Fruit fly (Drosophila melanogaster) whole organism, embryonic: Measurements from ENCODE around the gene Hpr1.

Source experiments
- Bgb ChIP-seq: fragments of 200-800 bp; sonication (Bioruptor generic); IDR thresholded peaks from 2 replicates; pipeline ENCODE4 v1.3.6; 2022; ENCODE audit warnings: missing biosample characterization, missing genetic modification characterization; ENCODE audit not compliant: partially characterized antibody
- CG10209 ChIP-seq: fragments of 200-800 bp; sonication (Bioruptor generic); optimal IDR thresholded peaks from 3 replicates; lab custom pipeline; 2017; ENCODE audit warnings: missing biosample characterization, mild to moderate bottlenecking, missing genetic modification characterization, missing genetic modification reagents
- CG10267 ChIP-seq: fragments of 200-800 bp; sonication (Bioruptor generic); optimal IDR thresholded peaks from 2 replicates; lab custom pipeline; 2018; ENCODE audit warnings: missing biosample characterization, mild to moderate bottlenecking, missing genetic modification characterization, moderate library complexity
- CG1233 ChIP-seq: fragments of 200-800 bp; sonication (Bioruptor generic); optimal IDR thresholded peaks from 4 replicates; lab custom pipeline; 2018; ENCODE audit warnings: missing biosample characterization, mild to moderate bottlenecking, missing genetic modification characterization
- CG13123 ChIP-seq: fragments of 200-800 bp; sonication (Bioruptor generic); optimal IDR thresholded peaks from 2 replicates; lab custom pipeline; 2016; ENCODE audit warnings: missing biosample characterization, missing genetic modification characterization
- CG17186 ChIP-seq: fragments of 200-800 bp; sonication (Bioruptor generic); optimal IDR thresholded peaks from 3 replicates; lab custom pipeline; 2017; ENCODE audit warnings: missing biosample characterization, missing genetic modification reagents, missing genetic modification characterization
- CG17385 ChIP-seq: fragments of 200-800 bp; sonication (Bioruptor generic); optimal IDR thresholded peaks from 3 replicates; lab custom pipeline; 2018; ENCODE audit warnings: missing biosample characterization, mild to moderate bottlenecking, missing genetic modification characterization
- CG18011 ChIP-seq: fragments of 200-800 bp; sonication (Bioruptor generic); optimal IDR thresholded peaks from 2 replicates; lab custom pipeline; 2017; ENCODE audit warnings: missing biosample characterization, missing genetic modification characterization, mild to moderate bottlenecking, moderate library complexity, missing genotype
- CG2116 ChIP-seq: fragments of 200-800 bp; sonication (Bioruptor generic); optimal IDR thresholded peaks from 3 replicates; lab custom pipeline; 2018; ENCODE audit warnings: missing biosample characterization, mild to moderate bottlenecking, missing genetic modification characterization
- CG2199 ChIP-seq: fragments of 200-800 bp; sonication (Bioruptor generic); IDR thresholded peaks from 3 replicates; pipeline ENCODE4 v1.3.6; 2022; ENCODE audit warnings: missing biosample characterization, missing genetic modification characterization
- CG3847 ChIP-seq: fragments of 200-800 bp; sonication (Bioruptor generic); IDR thresholded peaks from 2 replicates; pipeline ENCODE4 v1.3.6; 2022; ENCODE audit warnings: missing biosample characterization, missing genetic modification characterization
- CG3995 ChIP-seq: fragments of 200-800 bp; sonication (Bioruptor generic); optimal IDR thresholded peaks from 3 replicates; lab custom pipeline; 2016; ENCODE audit warnings: missing biosample characterization, missing genetic modification characterization
- CG4854 ChIP-seq: fragments of 200-800 bp; sonication (Bioruptor generic); optimal IDR thresholded peaks from 2 replicates; lab custom pipeline; 2016; ENCODE audit warnings: missing biosample characterization, missing genetic modification characterization, inconsistent platforms
- CG7372 ChIP-seq: fragments of 200-800 bp; sonication (Bioruptor generic); IDR thresholded peaks from 2 replicates; pipeline ENCODE4 v1.3.6; 2022; ENCODE audit warnings: missing biosample characterization, missing genetic modification characterization
- CG8359 ChIP-seq: fragments of 200-800 bp; sonication (Bioruptor generic); optimal IDR thresholded peaks from 2 replicates; lab custom pipeline; 2017; ENCODE audit warnings: missing biosample characterization, mild to moderate bottlenecking, missing genetic modification characterization, borderline replicate concordance
- CG9609 ChIP-seq: fragments of 200-800 bp; sonication (Bioruptor generic); optimal IDR thresholded peaks from 3 replicates; lab custom pipeline; 2016; ENCODE audit warnings: missing biosample characterization, missing genetic modification characterization
- CrebB ChIP-seq: fragments of 200-800 bp; sonication (Bioruptor generic); optimal IDR thresholded peaks from 3 replicates; lab custom pipeline; 2018; ENCODE audit warnings: missing biosample characterization, mild to moderate bottlenecking, missing genetic modification characterization
- Doc2 ChIP-seq: fragments of 200-800 bp; sonication (Bioruptor generic); IDR thresholded peaks from 2 replicates; pipeline ENCODE4 v1.3.6; 2022; ENCODE audit warnings: missing biosample characterization, missing genetic modification characterization
- Elba2 ChIP-seq: fragments of 200-800 bp; sonication (Bioruptor generic); optimal IDR thresholded peaks from 3 replicates; lab custom pipeline; 2016; ENCODE audit warnings: missing biosample characterization, missing genetic modification characterization
- Hmr ChIP-seq: fragments of 200-800 bp; sonication (Bioruptor generic); optimal IDR thresholded peaks from 3 replicates; lab custom pipeline; 2017; ENCODE audit warnings: mild to moderate bottlenecking, missing biosample characterization, missing genetic modification reagents, missing genetic modification characterization
- Kr ChIP-seq: fragments of 200-800 bp; sonication (Bioruptor generic); optimal IDR thresholded peaks from 2 replicates; lab custom pipeline; 2017; ENCODE audit warnings: missing biosample characterization, mild to moderate bottlenecking, missing genetic modification characterization
- MESR4 ChIP-seq: fragments of 200-800 bp; sonication (Bioruptor generic); optimal IDR thresholded peaks from 2 replicates; lab custom pipeline; 2018; ENCODE audit warnings: missing biosample characterization, mild to moderate bottlenecking, missing genetic modification characterization, moderate library complexity
- Myb ChIP-seq: fragments of 200-800 bp; sonication (Bioruptor generic); optimal IDR thresholded peaks from 2 replicates; lab custom pipeline; 2016; ENCODE audit warnings: missing biosample characterization, missing genetic modification characterization
- Neu2 ChIP-seq: fragments of 200-800 bp; sonication (Bioruptor generic); optimal IDR thresholded peaks from 3 replicates; lab custom pipeline; 2016; ENCODE audit warnings: missing biosample characterization, missing genetic modification characterization, borderline replicate concordance
- Optix ChIP-seq: fragments of 200-800 bp; sonication (Bioruptor generic); IDR thresholded peaks from 3 replicates; pipeline ENCODE4 v1.3.6; 2022; ENCODE audit warnings: missing biosample characterization, missing genetic modification characterization
- Sry-β ChIP-seq: fragments of 200-800 bp; sonication (Bioruptor generic); optimal IDR thresholded peaks from 2 replicates; lab custom pipeline; 2018; ENCODE audit warnings: missing biosample characterization, mild to moderate bottlenecking, missing genetic modification characterization, moderate library complexity
- Sry-δ ChIP-seq: fragments of 200-800 bp; sonication (Bioruptor generic); optimal IDR thresholded peaks from 2 replicates; lab custom pipeline; 2016; ENCODE audit warnings: missing biosample characterization, missing genetic modification characterization
- Ssrp ChIP-seq: fragments of 200-800 bp; sonication (Bioruptor generic); optimal IDR thresholded peaks from 2 replicates; lab custom pipeline; 2018; ENCODE audit warnings: missing biosample characterization, mild to moderate bottlenecking, missing genetic modification characterization, moderate library complexity
- Taf1 ChIP-seq: fragments of 200-800 bp; sonication (Bioruptor generic); IDR thresholded peaks from 2 replicates; pipeline ENCODE4 v1.3.6; 2022; ENCODE audit warnings: missing biosample characterization, missing genetic modification characterization
- btn ChIP-seq: fragments of 200-800 bp; sonication (Bioruptor generic); optimal IDR thresholded peaks from 2 replicates; lab custom pipeline; 2016; ENCODE audit warnings: missing biosample characterization, missing genetic modification characterization
- chinmo ChIP-seq: fragments of 200-800 bp; sonication (Bioruptor generic); IDR thresholded peaks from 4 replicates; pipeline ENCODE4 v1.3.6; 2022; ENCODE audit warnings: missing biosample characterization, missing genetic modification characterization; ENCODE audit not compliant: partially characterized antibody
- da ChIP-seq: fragments of 200-800 bp; sonication (Bioruptor generic); optimal IDR thresholded peaks from 2 replicates; lab custom pipeline; 2016; ENCODE audit warnings: missing biosample characterization, missing genetic modification characterization
- fd3F ChIP-seq: fragments of 200-800 bp; sonication (Bioruptor generic); optimal IDR thresholded peaks from 2 replicates; lab custom pipeline; 2018; ENCODE audit warnings: missing biosample characterization, mild to moderate bottlenecking, missing genetic modification characterization, moderate library complexity
- gsb ChIP-seq: fragments of 200-800 bp; sonication (Bioruptor generic); IDR thresholded peaks from 2 replicates; pipeline ENCODE4 v1.3.6; 2022; ENCODE audit warnings: missing biosample characterization, missing genetic modification characterization
- mld ChIP-seq: fragments of 200-800 bp; sonication (Bioruptor generic); IDR thresholded peaks from 3 replicates; pipeline ENCODE4 v1.3.6; 2022; ENCODE audit warnings: missing biosample characterization, missing genetic modification characterization; ENCODE audit not compliant: partially characterized antibody
- nmo ChIP-seq: fragments of 200-800 bp; sonication (Bioruptor generic); optimal IDR thresholded peaks from 2 replicates; lab custom pipeline; 2018; ENCODE audit warnings: missing biosample characterization, mild to moderate bottlenecking, missing genetic modification characterization, moderate library complexity
- org-1 ChIP-seq: fragments of 200-800 bp; sonication (Bioruptor generic); optimal IDR thresholded peaks from 2 replicates; lab custom pipeline; 2017; ENCODE audit warnings: missing biosample characterization, missing genetic modification characterization
- p53 ChIP-seq: fragments of 200-800 bp; sonication (Bioruptor generic); optimal IDR thresholded peaks from 2 replicates; lab custom pipeline; 2016; ENCODE audit warnings: missing biosample characterization, missing genetic modification characterization
- pb ChIP-seq: fragments of 200-800 bp; sonication (Bioruptor generic); optimal IDR thresholded peaks from 3 replicates; lab custom pipeline; 2016; ENCODE audit warnings: missing biosample characterization, missing genetic modification characterization
- repo ChIP-seq: fragments of 200-800 bp; sonication (Bioruptor generic); optimal IDR thresholded peaks from 2 replicates; lab custom pipeline; 2016; ENCODE audit warnings: missing biosample characterization, missing genetic modification characterization
- sd ChIP-seq: fragments of 200-800 bp; sonication (Bioruptor generic); optimal IDR thresholded peaks from 3 replicates; lab custom pipeline; 2018; ENCODE audit warnings: missing biosample characterization, mild to moderate bottlenecking, missing genetic modification characterization, moderate library complexity
- seq ChIP-seq: fragments of 200-800 bp; sonication (Bioruptor generic); IDR thresholded peaks from 2 replicates; pipeline ENCODE4 v1.3.6; 2022; ENCODE audit warnings: missing biosample characterization, missing genetic modification characterization
- sna ChIP-seq: fragments of 200-800 bp; sonication (Bioruptor generic); IDR thresholded peaks from 2 replicates; pipeline ENCODE4 v1.3.6; 2022; ENCODE audit warnings: missing biosample characterization, missing genetic modification characterization; ENCODE audit not compliant: partially characterized antibody
- so ChIP-seq: fragments of 200-800 bp; sonication (Bioruptor generic); IDR thresholded peaks from 3 replicates; pipeline ENCODE4 v1.3.6; 2022; ENCODE audit warnings: missing biosample characterization, missing genetic modification characterization
- stwl ChIP-seq: fragments of 200-800 bp; sonication (Bioruptor generic); optimal IDR thresholded peaks from 3 replicates; lab custom pipeline; 2018; ENCODE audit warnings: missing biosample characterization, mild to moderate bottlenecking, missing genetic modification characterization, moderate library complexity
- vfl ChIP-seq: fragments of 200-800 bp; sonication (Bioruptor generic); optimal IDR thresholded peaks from 2 replicates; lab custom pipeline; 2016; ENCODE audit warnings: missing biosample characterization, missing genetic modification characterization
- zen ChIP-seq: fragments of 200-800 bp; sonication (Bioruptor generic); optimal IDR thresholded peaks from 3 replicates; lab custom pipeline; 2018; ENCODE audit warnings: missing biosample characterization, mild to moderate bottlenecking, missing genetic modification characterization, moderate library complexity

Gene Hpr1

DNA sequence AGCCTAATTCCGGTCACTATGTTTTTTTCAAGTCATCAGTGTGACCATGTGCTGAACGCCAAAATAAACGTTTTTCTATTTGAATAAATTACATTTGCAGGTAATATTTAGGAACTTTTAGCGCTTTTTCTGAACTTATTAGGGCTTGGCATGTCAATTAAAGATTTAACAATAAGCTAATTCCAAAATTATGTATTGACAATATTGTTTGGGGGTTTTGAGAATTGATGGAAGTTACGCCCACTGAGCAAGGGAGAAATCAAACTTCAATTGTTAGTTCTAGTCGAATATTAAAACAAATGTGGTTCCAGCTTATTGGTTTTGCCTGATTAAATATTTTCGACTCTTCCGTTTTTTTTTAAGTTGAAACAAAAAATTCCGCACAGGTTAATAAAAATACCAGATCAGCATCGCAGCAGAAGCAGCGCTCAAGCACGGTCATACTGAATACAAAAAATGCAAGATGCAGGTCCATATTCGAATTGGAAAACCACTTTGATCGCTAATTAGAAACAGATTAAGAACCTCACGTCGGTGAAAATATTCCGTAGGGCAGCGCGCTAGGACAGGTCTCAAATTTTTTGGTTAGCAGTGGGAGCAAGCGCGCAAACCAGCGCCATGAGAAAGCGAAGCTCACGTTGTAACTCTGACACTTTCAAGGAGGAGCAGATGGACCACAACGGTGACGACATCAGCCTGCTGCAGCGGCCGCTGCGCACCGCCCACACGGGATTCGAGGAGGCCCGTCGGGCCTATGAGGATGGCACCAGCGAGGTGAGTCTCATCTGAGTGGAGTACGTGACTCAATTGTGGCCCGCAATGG, 26.8 kb downstream of the Hpr1 start, which contains the start of the genes PSMG1 and CG10979 (continued):
- no peak for TF ChIP-seq btn (GFP tag; lab: Kevin White, UChicago)
- peak; percentile 37 for TF ChIP-seq CG2116 (GFP tag; lab: Kevin White, UChicago)
- peak; percentile 62 for TF ChIP-seq Myb (GFP tag; lab: Kevin White, UChicago)
- TF ChIP-seq stwl: peak; percentile 19
- TF ChIP-seq CG17186 (GFP tag; lab: Kevin White, UChicago): no peak
- no peak for TF ChIP-seq so (GFP tag; lab: Robert Waterston, UW)
- no peak for TF ChIP-seq CG1233 (GFP tag; lab: Kevin White, UChicago)
- TF ChIP-seq CG18011: no peak
- TF ChIP-seq chinmo (GFP tag; lab: Robert Waterston, UW): 0 out of 4 replicates have a peak, but pooled peaks have one; percentile 50
- no peak for TF ChIP-seq fd3F (GFP tag; lab: Kevin White, UChicago)
- no peak for TF ChIP-seq Kr (GFP tag; lab: Kevin White, UChicago)
- no peak for TF ChIP-seq CG3847 (GFP tag; lab: Robert Waterston, UW)
- TF ChIP-seq pb (GFP tag; lab: Kevin White, UChicago): no peak
- TF ChIP-seq vfl (GFP tag; lab: Kevin White, UChicago): no peak
- TF ChIP-seq nmo (GFP tag; lab: Kevin White, UChicago): peak; percentile 49
- no peak for TF ChIP-seq sd

- TF ChIP-seq CG3995 (GFP tag; lab: Kevin White, UChicago): peak; percentile 93
- peak; percentile 97 for TF ChIP-seq da (GFP tag; lab: Kevin White, UChicago)
- peak; percentile 98 for TF ChIP-seq CrebB
- peak; percentile 97 for TF ChIP-seq zen (tag; lab: Kevin White, UChicago)
- TF ChIP-seq MESR4 (GFP tag; lab: Kevin White, UChicago): peak; percentile 86
- TF ChIP-seq CG7372 (GFP tag; lab: Robert Waterston, UW): peak; percentile 98
- TF ChIP-seq Neu2 (GFP tag; lab: Kevin White, UChicago): peak; percentile 92
- TF ChIP-seq CG17385: peak; percentile 99
- TF ChIP-seq Optix (GFP tag; lab: Robert Waterston, UW): peak; percentile 96
- no peak for TF ChIP-seq sna (GFP tag; lab: Robert Waterston, UW)
- TF ChIP-seq org-1 (GFP tag; lab: Kevin White, UChicago): peak; percentile 97
- TF ChIP-seq Myb (GFP tag; lab: Kevin White, UChicago): peak; percentile 92
- peak; percentile 96 for TF ChIP-seq gsb
- TF ChIP-seq CG4854 (GFP tag; lab: Kevin White, UChicago): peak; percentile 96
- TF ChIP-seq p53: peak; percentile 96
- TF ChIP-seq repo (GFP tag; lab: Kevin White, UChicago): peak; percentile 97
- peak; percentile 95 for TF ChIP-seq CG13123 (GFP tag; lab: Kevin White, UChicago)
- peak; percentile 81 for TF ChIP-seq Sry-δ (GFP tag; lab: Kevin White, UChicago)
- peak; percentile 78 for TF ChIP-seq Elba2 (GFP tag; lab: Kevin White, UChicago)
- TF ChIP-seq Ssrp (tag; lab: Kevin White, UChicago): peak; percentile 97
- peak; percentile 99 for TF ChIP-seq CG9609
- peak; percentile 65 for TF ChIP-seq Sry-β (GFP tag; lab: Kevin White, UChicago)
- TF ChIP-seq Bgb (GFP tag; lab: Robert Waterston, UW): 0 out of 2 replicates have a peak, but pooled peaks have one; percentile 16
- TF ChIP-seq CG10209 (GFP tag; lab: Kevin White, UChicago): peak; percentile 98
- TF ChIP-seq CG8359 (GFP tag; lab: Kevin White, UChicago): peak; percentile 90
- TF ChIP-seq mld (GFP tag; lab: Robert Waterston, UW): no peak
- peak; percentile 85; the same call in 2 of the 3 replicates for TF ChIP-seq CG2199 (GFP tag; lab: Robert Waterston, UW)
- TF ChIP-seq Taf1 (GFP tag; lab: Robert Waterston, UW): peak; percentile 97
- TF ChIP-seq Hmr (GFP tag; lab: Kevin White, UChicago): peak; percentile 99
- peak; percentile 98 for TF ChIP-seq nmo (GFP tag; lab: Kevin White, UChicago)
- peak; percentile 99 for TF ChIP-seq seq
- peak; percentile 95 for TF ChIP-seq Doc2 (GFP tag; lab: Robert Waterston, UW)
- TF ChIP-seq CG10267 (tag; lab: Kevin White, UChicago): peak; percentile 97
Measured at dm6 chr3R:5791497-5791896, 29.7 kb downstream of the Hpr1 start, which contains the start of gene Hpf1. TSS of gene Hpf1 (plus strand) at chr3R:5791879.
